Worm (Caenorhabditis elegans): Measurements from ENCODE around the gene oac-32.

DNA sequence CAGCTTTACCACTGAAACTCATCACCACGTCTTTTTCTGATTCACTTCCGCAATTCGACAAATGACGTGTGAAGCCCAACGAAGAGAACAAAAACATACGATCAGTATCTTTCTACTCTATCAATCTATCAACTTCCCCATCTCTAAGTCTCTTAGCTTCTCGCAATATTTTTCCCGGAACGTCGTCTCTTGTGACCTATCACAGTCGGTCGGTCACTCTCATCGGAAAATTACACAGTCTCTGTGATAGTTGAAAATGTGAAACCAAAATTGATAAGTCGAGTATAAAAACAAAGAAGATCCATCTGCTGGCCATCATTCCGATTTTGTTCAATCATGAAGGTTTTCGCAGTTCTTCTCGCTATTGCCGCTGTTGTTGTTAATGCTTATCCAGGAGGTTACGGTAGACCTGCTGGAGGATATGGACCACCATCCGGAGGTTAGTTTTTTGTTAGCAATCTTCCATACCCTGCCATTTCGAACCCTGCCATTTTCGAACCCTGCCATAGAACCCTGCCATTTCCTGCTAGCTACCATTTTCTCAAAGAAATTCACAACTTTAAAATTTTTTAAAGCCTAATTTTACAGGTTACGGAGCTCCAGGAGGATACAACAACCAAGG is 48.3 kb upstream of the oac-32 start, which contains the start of gene F16B4.4:
- TF ChIP-seq skn-1 (tag; optimal IDR thresholded peaks at IDR 0.05) (no peak), aly-2 (tag; optimal IDR thresholded peaks at IDR 0.05) (no peak), ztf-11 (tag; optimal IDR thresholded peaks at IDR 0.05) (no peak), nhr-237 (tag; optimal IDR thresholded peaks at IDR 0.05) (no peak), pqm-1 (tag; optimal IDR thresholded peaks at IDR 0.05) (no peak), lir-3 (tag; optimal IDR thresholded peaks at IDR 0.05; ENCODE audit: poor library complexity) (no peak), ceh-82 (tag; optimal IDR thresholded peaks at IDR 0.05) (no peak), egl-13 (tag; optimal IDR thresholded peaks at IDR 0.05) (no peak), elt-3 (tag; optimal IDR thresholded peaks at IDR 0.05) (peak in 2 of 6 experiments; percentile 58 to 71), lsy-2 (tag; optimal IDR thresholded peaks at IDR 0.05) (no peak), snpc-4 (tag; optimal IDR thresholded peaks at IDR 0.05) (no peak), ama-1 (optimal IDR thresholded peaks at IDR 0.05) (no peak), tlp-1 (tag; optimal IDR thresholded peaks at IDR 0.05) (no peak)

All from whole organism, L1 larva.